Worm (Caenorhabditis elegans) whole organism, mixed stage, embryonic: ENCODE results near the gene cnnm-5.
"Not testable (repeated sequence)": the region's sequence is repeated elsewhere in the genome, so short reads cannot be mapped to it uniquely, and the experiment has no call there.

ENCODE experiments used
- elt-1 ChIP-seq: sonication (generic microtip); optimal IDR thresholded peaks from 2 replicates; lab custom pipeline; 2017; ENCODE audit warnings: missing genetic modification characterization, mild to moderate bottlenecking, missing compliant biosample characterization, antibody characterized with exemption, moderate library complexity, borderline replicate concordance; ENCODE audit not compliant: insufficient read depth
- elt-3 ChIP-seq: fragments of 150-350 bp; optimal IDR thresholded peaks from 2 replicates; lab custom pipeline; 2014; ENCODE audit warnings: missing biosample characterization, missing genetic modification characterization
- ham-2 ChIP-seq: fragments of 200-800 bp; sonication (Bioruptor generic); optimal IDR thresholded peaks from 2 replicates; lab custom pipeline; 2018; ENCODE audit warnings: mild to moderate bottlenecking, missing genetic modification characterization, missing compliant biosample characterization
- lin-13 ChIP-seq: fragments of 150-350 bp; optimal IDR thresholded peaks from 2 replicates; lab custom pipeline; 2014; ENCODE audit warnings: missing biosample characterization, missing genetic modification characterization
- lsy-2 ChIP-seq: fragments of 150-350 bp; optimal IDR thresholded peaks from 2 replicates; lab custom pipeline; 2014; ENCODE audit warnings: missing biosample characterization, missing genetic modification characterization
- mep-1 ChIP-seq: fragments of 150-350 bp; optimal IDR thresholded peaks from 2 replicates; lab custom pipeline; 2017; ENCODE audit warnings: missing biosample characterization, missing genetic modification reagents, missing genetic modification characterization, inconsistent platforms
- snpc-4 ChIP-seq: fragments of 150-350 bp; optimal IDR thresholded peaks from 2 replicates; lab custom pipeline; 2014; ENCODE audit warnings: missing biosample characterization, missing genetic modification characterization
- unc-62 ChIP-seq: fragments of 150-350 bp; optimal IDR thresholded peaks from 2 replicates; lab custom pipeline; 2014; ENCODE audit warnings: missing biosample characterization, missing genetic modification reagents, missing genetic modification characterization
- ztf-11 ChIP-seq: fragments of 150-350 bp; optimal IDR thresholded peaks from 2 replicates; lab custom pipeline; 2014; ENCODE audit warnings: missing biosample characterization, missing genetic modification characterization

- TF ChIP-seq unc-62; mep-1 (tag; lab: Kevin White, UChicago); elt-3 (tag; lab: Kevin White, UChicago); ztf-11 (tag; lab: Kevin White, UChicago); snpc-4; ham-2; elt-1 (tag; lab: Kevin White, UChicago); lin-13 (tag; lab: Kevin White, UChicago); lsy-2: not testable (repeated sequence)
Observed at ce11 chrIII:3852030-3852579, 23.1 kb upstream of the cnnm-5 start, which contains the start of gene cyp-25A4.
